Worm (Caenorhabditis elegans): ENCODE measurements around the gene Y39A1A.24.

- TF ChIP-seq nhr-237 (tag; optimal IDR thresholded peaks at IDR 0.05) (no peak), M03D4.4 (tag; optimal IDR thresholded peaks at IDR 0.05) (no peak), blmp-1 (tag; optimal IDR thresholded peaks at IDR 0.05) (no peak), nhr-28 (tag; optimal IDR thresholded peaks at IDR 0.05) (no peak), lsy-2 (tag; optimal IDR thresholded peaks at IDR 0.05) (no peak), flh-1 (GFP tag; optimal IDR thresholded peaks at IDR 0.05) (no peak), elt-1 (tag; optimal IDR thresholded peaks at IDR 0.05; ENCODE audit: borderline replicate concordance, insufficient read depth) (no peak), unc-62 (GFP tag; optimal IDR thresholded peaks at IDR 0.05) (no peak), sptf-1 (tag; optimal IDR thresholded peaks at IDR 0.05) (no peak), nhr-12 (tag; optimal IDR thresholded peaks at IDR 0.05) (no peak), ztf-11 (tag; optimal IDR thresholded peaks at IDR 0.05) (no peak), cnd-1 (tag; optimal IDR thresholded peaks at IDR 0.05) (no peak), drap-1 (GFP tag; optimal IDR thresholded peaks at IDR 0.05) (no peak)
Measured at ce11 chrIII:10569246-10569645, 43.2 kb upstream of the Y39A1A.24 start.
